Worm (Caenorhabditis elegans) whole organism, midembryonic: ENCODE data around the gene clec-47.
"Not testable (repeated sequence)": the region's sequence is repeated elsewhere in the genome, so short reads cannot be mapped to it uniquely, and the experiment has no call there.

Source experiments
- T22C8.4 ChIP-seq: fragments of 200-800 bp; sonication (Bioruptor generic); IDR thresholded peaks from 2 replicates; pipeline ENCODE4 v1.3.6; 2022; ENCODE audit warnings: missing genetic modification characterization, missing compliant biosample characterization
- cog-1 ChIP-seq: sonication (generic microtip); optimal IDR thresholded peaks from 2 replicates; lab custom pipeline; 2016; ENCODE audit warnings: missing genetic modification characterization, missing compliant biosample characterization
- flt-1 ChIP-seq: fragments of 200-800 bp; sonication (Bioruptor generic); IDR thresholded peaks from 2 replicates; pipeline ENCODE4 v1.3.6; 2022; ENCODE audit warnings: missing genetic modification characterization, missing compliant biosample characterization
- klf-2 ChIP-seq: fragments of 200-800 bp; sonication (Bioruptor generic); conservative IDR thresholded peaks from 2 replicates; pipeline ENCODE4 v1.3.6; 2022; ENCODE audit warnings: missing genetic modification reagents, missing genetic modification characterization, missing compliant biosample characterization
- med-1 ChIP-seq: sonication (generic microtip); optimal IDR thresholded peaks from 2 replicates; lab custom pipeline; 2017; ENCODE audit warnings: missing genetic modification characterization, mild to moderate bottlenecking, missing compliant biosample characterization, antibody characterized with exemption, missing genetic modification reagents; ENCODE audit not compliant: insufficient read depth
- ref-1 ChIP-seq: fragments of 200-800 bp; sonication (Bioruptor generic); conservative IDR thresholded peaks from 2 replicates; pipeline ENCODE4 v1.3.6; 2022; ENCODE audit warnings: missing genetic modification reagents, missing genetic modification characterization, missing compliant biosample characterization
- tab-1 ChIP-seq: fragments of 200-800 bp; sonication (Bioruptor generic); IDR thresholded peaks from 2 replicates; pipeline ENCODE4 v1.3.6; 2022; ENCODE audit warnings: missing genetic modification characterization, missing compliant biosample characterization
- ztf-23 ChIP-seq: fragments of 200-800 bp; sonication (Bioruptor generic); IDR thresholded peaks from 2 replicates; pipeline ENCODE4 v1.3.6; 2022; ENCODE audit warnings: missing genetic modification reagents, missing genetic modification characterization, missing compliant biosample characterization

DNA sequence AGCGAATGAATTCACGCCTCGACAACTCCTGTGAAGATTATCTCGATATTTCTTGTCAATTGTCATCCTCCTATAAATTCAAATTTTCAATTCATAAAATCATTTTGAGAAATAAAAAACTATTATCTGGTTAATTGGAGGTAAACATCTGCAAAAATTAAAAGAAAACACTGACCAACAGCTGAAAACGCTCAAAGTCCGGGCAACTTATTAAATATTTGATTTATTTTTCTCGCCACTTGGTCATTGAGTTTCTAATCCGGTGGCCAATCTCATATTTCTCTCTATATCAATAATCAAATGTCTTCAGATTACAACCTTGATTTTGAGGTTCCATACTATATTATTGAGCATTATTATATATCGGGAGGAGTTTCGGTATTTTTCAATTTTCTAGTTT, 36.3 kb downstream of the clec-47 start, which contains the start of gene sri-24:
- TF ChIP-seq ztf-23; cog-1 (tag; lab: Kevin White, UChicago); med-1 (GFP tag; lab: Kevin White, UChicago); T22C8.4 (GFP tag; lab: Robert Waterston, UW); ref-1 (GFP tag; lab: Robert Waterston, UW); tab-1 (GFP tag; lab: Robert Waterston, UW); flt-1 (GFP tag; lab: Robert Waterston, UW); klf-2 (GFP tag; lab: Robert Waterston, UW): not testable (repeated sequence)
